Worm (Caenorhabditis elegans) whole organism, L1 larva: ENCODE results near the gene C42D8.9.

Experiments used
- C34B4.2 ChIP-seq: sonication (generic microtip); optimal IDR thresholded peaks from 2 replicates; lab custom pipeline; 2017; ENCODE audit warnings: mild to moderate bottlenecking, missing genetic modification characterization, missing compliant biosample characterization
- Y116A8C.19 ChIP-seq: sonication (generic microtip); optimal IDR thresholded peaks from 2 replicates; lab custom pipeline; 2016; ENCODE audit warnings: missing compliant biosample characterization, missing genetic modification characterization, borderline replicate concordance
- ama-1 ChIP-seq: fragments of 150-350 bp; optimal IDR thresholded peaks from 2 replicates; lab custom pipeline; 2014
- blmp-1 ChIP-seq: fragments of 150-350 bp; optimal IDR thresholded peaks from 2 replicates; lab custom pipeline; 2014; ENCODE audit warnings: missing biosample characterization, missing genetic modification characterization
- ceh-63 ChIP-seq: fragments of 200-800 bp; sonication (Bioruptor generic); optimal IDR thresholded peaks from 2 replicates; lab custom pipeline; 2018; ENCODE audit warnings: mild to moderate bottlenecking, missing genetic modification characterization, missing compliant biosample characterization
- ceh-82 ChIP-seq, 3 experiments: fragments of 150-350 bp in 1 of 3; sonication (generic microtip) in 2 of 3; optimal IDR thresholded peaks; 2 replicates each; lab custom pipeline; 2014 to 2017; ENCODE audit warnings: missing biosample characterization in 3 of 3, missing genetic modification characterization in 3 of 3
- ceh-88 ChIP-seq: fragments of 200-800 bp; sonication (Bioruptor generic); IDR thresholded peaks from 2 replicates; pipeline ENCODE4 v1.3.6; 2022; ENCODE audit warnings: missing genetic modification characterization, missing compliant biosample characterization
- ceh-90 ChIP-seq: sonication (generic microtip); optimal IDR thresholded peaks from 2 replicates; lab custom pipeline; 2016; ENCODE audit warnings: missing genetic modification characterization, missing compliant biosample characterization
- ces-1 ChIP-seq: fragments of 150-350 bp; optimal IDR thresholded peaks from 2 replicates; lab custom pipeline; 2014; ENCODE audit warnings: missing biosample characterization, missing genetic modification reagents, missing genetic modification characterization
- dpl-1 ChIP-seq, 3 experiments: fragments of 150-350 bp in 2 of 3; sonication (generic microtip) in 1 of 3; optimal IDR thresholded peaks; 2 replicates each; lab custom pipeline; 2014 to 2017; ENCODE audit warnings: missing biosample characterization in 3 of 3, missing genetic modification characterization in 3 of 3, missing genetic modification reagents in 3 of 3
- dsc-1 ChIP-seq: sonication (generic microtip); optimal IDR thresholded peaks from 2 replicates; lab custom pipeline; 2016; ENCODE audit warnings: mild to moderate bottlenecking, missing genetic modification characterization, missing compliant biosample characterization
- efl-1 ChIP-seq, 4 experiments: fragments of 150-350 bp; optimal IDR thresholded peaks in 3 of 4; peaks in 1 of 4; 1 replicate in 1 of 4; 2 replicates in 3 of 4; lab custom pipeline; 2014; ENCODE audit warnings: missing biosample characterization in 2 of 4, missing genetic modification characterization in 2 of 4, missing genetic modification reagents in 2 of 4
- egl-13 ChIP-seq: sonication (generic microtip); optimal IDR thresholded peaks from 2 replicates; lab custom pipeline; 2016; ENCODE audit warnings: missing genotype, missing genetic modification reagents, missing genetic modification characterization, missing compliant biosample characterization
- elt-2 ChIP-seq: sonication (generic microtip); optimal IDR thresholded peaks from 2 replicates; lab custom pipeline; 2016; ENCODE audit warnings: missing genetic modification characterization, mild to moderate bottlenecking, inconsistent platforms, missing compliant biosample characterization, missing genetic modification reagents
- elt-3 ChIP-seq, 6 experiments: fragments of 150-350 bp in 1 of 6; sonication (generic microtip); optimal IDR thresholded peaks; 2 replicates each; lab custom pipeline; 2017 to 2018; ENCODE audit warnings: missing biosample characterization in 6 of 6, missing genetic modification characterization in 6 of 6, inconsistent platforms in 1 of 6
- ets-5 ChIP-seq: fragments of 200-800 bp; sonication (Bioruptor generic); IDR thresholded peaks from 2 replicates; pipeline ENCODE4 v1.3.6; 2022; ENCODE audit warnings: missing genetic modification characterization, missing compliant biosample characterization
- fkh-10 ChIP-seq: sonication (generic microtip); optimal IDR thresholded peaks from 2 replicates; lab custom pipeline; 2017; ENCODE audit warnings: missing biosample characterization, missing genetic modification reagents, missing genetic modification characterization
- fkh-4 ChIP-seq: sonication (generic microtip); optimal IDR thresholded peaks from 2 replicates; lab custom pipeline; 2016; ENCODE audit warnings: missing compliant biosample characterization, missing genetic modification characterization, borderline replicate concordance
- irx-1 ChIP-seq: sonication (generic microtip); optimal IDR thresholded peaks from 2 replicates; lab custom pipeline; 2016; ENCODE audit warnings: missing genetic modification characterization, missing compliant biosample characterization
- lin-14 ChIP-seq: fragments of 200-800 bp; sonication (Bioruptor generic); optimal IDR thresholded peaks from 2 replicates; lab custom pipeline; 2018; ENCODE audit warnings: mild to moderate bottlenecking, missing genetic modification characterization, moderate library complexity, missing compliant biosample characterization
- lin-15B ChIP-seq: fragments of 150-350 bp; sonication (generic microtip); optimal IDR thresholded peaks from 3 replicates; lab custom pipeline; 2014; ENCODE audit warnings: missing biosample characterization, missing genetic modification characterization
- lin-35 ChIP-seq, 2 experiments: fragments of 150-350 bp; optimal IDR thresholded peaks; 2 replicates each; lab custom pipeline; 2014; ENCODE audit warnings: missing biosample characterization in 2 of 2, missing genetic modification characterization in 2 of 2, missing genetic modification reagents in 2 of 2
- lsy-2 ChIP-seq, 2 experiments: fragments of 150-350 bp; optimal IDR thresholded peaks; 2 replicates each; lab custom pipeline; 2014; ENCODE audit warnings: missing biosample characterization in 2 of 2, missing genetic modification characterization in 2 of 2
- mab-9 ChIP-seq: fragments of 200-800 bp; sonication (Bioruptor generic); IDR thresholded peaks from 2 replicates; pipeline ENCODE4 v1.3.6; 2022; ENCODE audit warnings: missing genetic modification reagents, missing genetic modification characterization, missing compliant biosample characterization
- mdl-1 ChIP-seq, 2 experiments: fragments of 150-350 bp; optimal IDR thresholded peaks; 2 replicates each; lab custom pipeline; 2014 to 2017; ENCODE audit warnings: missing biosample characterization in 2 of 2, missing genetic modification characterization in 2 of 2, inconsistent platforms in 1 of 2
- nhr-12 ChIP-seq: sonication (generic microtip); optimal IDR thresholded peaks from 2 replicates; lab custom pipeline; 2017; ENCODE audit warnings: missing biosample characterization, missing genetic modification characterization
- nhr-20 ChIP-seq: sonication (generic microtip); optimal IDR thresholded peaks from 2 replicates; lab custom pipeline; 2016; ENCODE audit warnings: mild to moderate bottlenecking, missing genetic modification characterization, missing compliant biosample characterization
- nhr-237 ChIP-seq: fragments of 150-350 bp; optimal IDR thresholded peaks from 2 replicates; lab custom pipeline; 2014; ENCODE audit warnings: missing biosample characterization, missing genetic modification characterization
- nhr-84 ChIP-seq: sonication (generic microtip); optimal IDR thresholded peaks from 2 replicates; lab custom pipeline; 2017; ENCODE audit warnings: missing biosample characterization, missing genetic modification characterization
- nhr-85 ChIP-seq: sonication (generic microtip); peaks from one replicate; lab custom pipeline; 2016; ENCODE audit warnings: missing genetic modification characterization, inconsistent platforms, missing compliant biosample characterization
- pag-3 ChIP-seq: sonication (generic microtip); optimal IDR thresholded peaks from 2 replicates; lab custom pipeline; 2017; ENCODE audit warnings: missing genetic modification characterization, mild to moderate bottlenecking, missing compliant biosample characterization, antibody characterized with exemption, borderline replicate concordance; ENCODE audit not compliant: insufficient read depth
- rnt-1 ChIP-seq: sonication (generic microtip); optimal IDR thresholded peaks from 2 replicates; lab custom pipeline; 2016; ENCODE audit warnings: mild to moderate bottlenecking, missing genetic modification characterization, moderate library complexity, missing compliant biosample characterization
- snu-23 ChIP-seq: sonication (generic microtip); optimal IDR thresholded peaks from 2 replicates; lab custom pipeline; 2016; ENCODE audit warnings: missing genetic modification characterization, missing compliant biosample characterization
- sox-4 ChIP-seq: sonication (generic microtip); optimal IDR thresholded peaks from 2 replicates; lab custom pipeline; 2016; ENCODE audit warnings: missing genetic modification characterization, missing compliant biosample characterization
- sup-37 ChIP-seq: fragments of 200-800 bp; sonication (Bioruptor generic); optimal IDR thresholded peaks from 2 replicates; lab custom pipeline; 2018; ENCODE audit warnings: mild to moderate bottlenecking, missing genetic modification characterization, missing compliant biosample characterization
- tbx-2 ChIP-seq: sonication (generic microtip); optimal IDR thresholded peaks from 2 replicates; lab custom pipeline; 2016; ENCODE audit warnings: missing genetic modification characterization, missing compliant biosample characterization
- unc-130 ChIP-seq: fragments of 150-350 bp; optimal IDR thresholded peaks from 2 replicates; lab custom pipeline; 2017; ENCODE audit warnings: missing biosample characterization, missing genetic modification characterization, inconsistent platforms
- unc-86 ChIP-seq: sonication (generic microtip); optimal IDR thresholded peaks from 2 replicates; lab custom pipeline; 2016; ENCODE audit warnings: missing genetic modification characterization, missing compliant biosample characterization
- unc-98 ChIP-seq: fragments of 200-800 bp; sonication (Bioruptor generic); IDR thresholded peaks from 2 replicates; pipeline ENCODE4 v1.3.6; 2022; ENCODE audit warnings: missing genetic modification characterization, missing compliant biosample characterization
- zag-1 ChIP-seq: fragments of 150-350 bp; optimal IDR thresholded peaks from 2 replicates; lab custom pipeline; 2014; ENCODE audit warnings: missing biosample characterization, missing genetic modification characterization
- zip-4 ChIP-seq: fragments of 200-800 bp; sonication (Bioruptor generic); optimal IDR thresholded peaks from 2 replicates; lab custom pipeline; 2018; ENCODE audit warnings: mild to moderate bottlenecking, missing genetic modification characterization, moderate library complexity, missing compliant biosample characterization
- ztf-11 ChIP-seq, 2 experiments: sonication (generic microtip); optimal IDR thresholded peaks; 2 replicates each; lab custom pipeline; 2016 to 2017; ENCODE audit warnings: missing genetic modification characterization in 2 of 2, missing biosample characterization in 1 of 2, missing compliant biosample characterization in 1 of 2

C42D8.9 gene

ce11 chrX:5119246-5119645 is 12.4 kb upstream of the C42D8.9 start (continued):
- no peak for TF ChIP-seq egl-13 (tag; lab: Kevin White, UChicago)
- TF ChIP-seq ceh-82 (tag; optimal IDR thresholded peaks at IDR 0.05; lab: Kevin White, UChicago): no peak
- TF ChIP-seq zip-4 (GFP tag; lab: Kevin White, UChicago): no peak
- TF ChIP-seq nhr-237 (tag; lab: Kevin White, UChicago): no peak
- no peak for TF ChIP-seq sup-37
- TF ChIP-seq lin-14: peak; percentile 82
- TF ChIP-seq unc-86 (tag; lab: Kevin White, UChicago): no peak
- TF ChIP-seq unc-98 (GFP tag; lab: Robert Waterston, UW): no peak
- TF ChIP-seq elt-3 (tag; optimal IDR thresholded peaks at IDR 0.05; lab: Kevin White, UChicago): peak in 3 of 6 experiments; percentile 16 to 82 (median 51)
- TF ChIP-seq elt-2: no peak
- TF ChIP-seq fkh-4: no peak
- TF ChIP-seq lin-15B (tag; lab: Kevin White, UChicago): no peak
- TF ChIP-seq dsc-1: no peak
- peak; percentile 26 for TF ChIP-seq irx-1 (tag; lab: Kevin White, UChicago)
- peak; percentile 59 for TF ChIP-seq rnt-1 (tag; lab: Kevin White, UChicago)
- TF ChIP-seq ces-1 (GFP tag; lab: Kevin White, UChicago): no peak
- TF ChIP-seq nhr-20 (tag; lab: Kevin White, UChicago): peak; percentile 83
- no peak for TF ChIP-seq zag-1 (tag; lab: Kevin White, UChicago)
- no peak for TF ChIP-seq pag-3 (tag; lab: Kevin White, UChicago)
- TF ChIP-seq ztf-11 (tag; optimal IDR thresholded peaks at IDR 0.05; lab: Kevin White, UChicago): no peak
- no peak for TF ChIP-seq sox-4 (tag; lab: Kevin White, UChicago)
- no peak for TF ChIP-seq nhr-12
- no peak for TF ChIP-seq mab-9
- TF ChIP-seq efl-1 (optimal IDR thresholded peaks at IDR 0.05; lab: Kevin White, UChicago): peak in 1 of 2 experiments; percentile 21
- peak in 1 of 2 experiments; percentile 24 for TF ChIP-seq efl-1 (GFP tag; optimal IDR thresholded peaks at IDR 0.05 in 1 of 2; lab: Kevin White, UChicago)
- no peak for TF ChIP-seq ets-5
- no peak for TF ChIP-seq nhr-84 (tag; lab: Kevin White, UChicago)
- no peak for TF ChIP-seq ama-1 (lab: Kevin White, UChicago)
- no peak for TF ChIP-seq unc-130
- no peak for TF ChIP-seq ceh-88 (GFP tag; lab: Robert Waterston, UW)
- no peak for TF ChIP-seq C34B4.2 (tag; lab: Kevin White, UChicago)

ce11 chrX:5117571-5117970 is 10.7 kb upstream of the C42D8.9 start:
- TF ChIP-seq ceh-63 (no peak), tbx-2 (tag; lab: Kevin White, UChicago) (peak; percentile 41), dpl-1 (GFP tag; optimal IDR thresholded peaks at IDR 0.05; lab: Kevin White, UChicago) (no peak), lin-14 (peak; percentile 81), fkh-10 (peak; percentile 93), ces-1 (GFP tag; lab: Kevin White, UChicago) (peak; percentile 94), lsy-2 (tag; optimal IDR thresholded peaks at IDR 0.05; lab: Kevin White, UChicago) (peak; percentile 11 to 52)

- TF ChIP-seq elt-3 (tag; optimal IDR thresholded peaks at IDR 0.05; lab: Kevin White, UChicago) (peak in 1 of 6 experiments; percentile 58), mdl-1 (tag; optimal IDR thresholded peaks at IDR 0.05; lab: Kevin White, UChicago) (peak in 1 of 2 experiments; percentile 31), irx-1 (tag; lab: Kevin White, UChicago) (no peak), Y116A8C.19 (tag; lab: Kevin White, UChicago) (no peak), lin-35 (GFP tag; optimal IDR thresholded peaks at IDR 0.05; lab: Kevin White, UChicago) (peak in 1 of 2 experiments; percentile 22), efl-1 (optimal IDR thresholded peaks at IDR 0.05; lab: Kevin White, UChicago) (no peak), efl-1 (GFP tag; optimal IDR thresholded peaks at IDR 0.05 in 1 of 2; lab: Kevin White, UChicago) (peak in 1 of 2 experiments; percentile 43), nhr-85 (tag; lab: Kevin White, UChicago) (peak; percentile 30), snu-23 (GFP tag; lab: Kevin White, UChicago) (no peak), ceh-90 (no peak), blmp-1 (peak; percentile 89), nhr-20 (tag; lab: Kevin White, UChicago) (peak; percentile 21), lsy-2 (tag; optimal IDR thresholded peaks at IDR 0.05; lab: Kevin White, UChicago) (peak in 1 of 2 experiments; percentile 26)
These were observed 10.1 kb upstream of the C42D8.9 start, which contains the start of gene apl-1 for ce11 chrX:5116816-5117459. Gene apl-1 (minus strand): TSS chrX:5116866.
